Fruit fly (Drosophila melanogaster) whole organism, embryonic: ENCODE results near the gene Gorab.
A peak's percentile ranks its signal among the peaks of the same experiment; 100 is the strongest.

Experiments
- ATbp ChIP-seq: fragments of 200-800 bp; sonication (Bioruptor generic); optimal IDR thresholded peaks from 2 replicates; lab custom pipeline; 2017; ENCODE audit warnings: missing biosample characterization, mild to moderate bottlenecking, missing genetic modification characterization, missing genetic modification reagents
- Antp ChIP-seq: fragments of 200-800 bp; sonication (Bioruptor generic); optimal IDR thresholded peaks from 3 replicates; lab custom pipeline; 2016; ENCODE audit warnings: missing biosample characterization, missing genetic modification characterization
- Atf6 ChIP-seq: fragments of 200-800 bp; sonication (Bioruptor generic); IDR thresholded peaks from 2 replicates; pipeline ENCODE4 v1.3.6; 2022; ENCODE audit warnings: missing biosample characterization, missing genetic modification characterization
- BtbVII ChIP-seq: fragments of 200-800 bp; sonication (Bioruptor generic); optimal IDR thresholded peaks from 3 replicates; lab custom pipeline; 2017; ENCODE audit warnings: missing biosample characterization, mild to moderate bottlenecking, missing genetic modification characterization
- CG10979 ChIP-seq: fragments of 200-800 bp; sonication (Bioruptor generic); optimal IDR thresholded peaks from 2 replicates; lab custom pipeline; 2018; ENCODE audit warnings: missing biosample characterization, mild to moderate bottlenecking, missing genetic modification characterization, moderate library complexity
- CG11723 ChIP-seq: fragments of 200-800 bp; sonication (Bioruptor generic); optimal IDR thresholded peaks from 2 replicates; lab custom pipeline; 2017; ENCODE audit warnings: missing biosample characterization, mild to moderate bottlenecking, missing genetic modification characterization
- CG12391 ChIP-seq: fragments of 200-800 bp; sonication (Bioruptor generic); optimal IDR thresholded peaks from 3 replicates; lab custom pipeline; 2018; ENCODE audit warnings: missing biosample characterization, mild to moderate bottlenecking, missing genetic modification characterization, moderate library complexity
- CG12744 ChIP-seq: fragments of 200-800 bp; sonication (Bioruptor generic); optimal IDR thresholded peaks from 2 replicates; lab custom pipeline; 2016; ENCODE audit warnings: missing biosample characterization, missing genetic modification characterization
- CG13624 ChIP-seq: fragments of 200-800 bp; sonication (Bioruptor generic); optimal IDR thresholded peaks from 2 replicates; lab custom pipeline; 2016; ENCODE audit warnings: missing biosample characterization, missing genetic modification characterization
- CG1792 ChIP-seq: fragments of 200-800 bp; sonication (Bioruptor generic); optimal IDR thresholded peaks from 2 replicates; lab custom pipeline; 2016; ENCODE audit warnings: missing biosample characterization, missing genetic modification characterization
- CG1832 ChIP-seq: fragments of 200-800 bp; sonication (Bioruptor generic); optimal IDR thresholded peaks from 2 replicates; lab custom pipeline; 2017; ENCODE audit warnings: missing biosample characterization, mild to moderate bottlenecking, missing genetic modification characterization, inconsistent platforms
- CG2120 ChIP-seq: fragments of 200-800 bp; sonication (Bioruptor generic); optimal IDR thresholded peaks from 3 replicates; lab custom pipeline; 2016; ENCODE audit warnings: missing biosample characterization, missing genetic modification characterization
- CG2678 ChIP-seq: fragments of 200-800 bp; sonication (Bioruptor generic); optimal IDR thresholded peaks from 3 replicates; lab custom pipeline; 2019; ENCODE audit warnings: missing biosample characterization, mild to moderate bottlenecking, missing genetic modification characterization, moderate library complexity
- CG3065 ChIP-seq: fragments of 200-800 bp; sonication (Bioruptor generic); optimal IDR thresholded peaks from 2 replicates; lab custom pipeline; 2016; ENCODE audit warnings: missing biosample characterization, missing genetic modification characterization
- CG31441 ChIP-seq: fragments of 200-800 bp; sonication (Bioruptor generic); IDR thresholded peaks from 2 replicates; pipeline ENCODE4 v1.3.6; 2022; ENCODE audit warnings: missing biosample characterization, missing genetic modification characterization
- CG3281 ChIP-seq: fragments of 200-800 bp; sonication (Bioruptor generic); optimal IDR thresholded peaks from 3 replicates; lab custom pipeline; 2017; ENCODE audit warnings: missing biosample characterization, mild to moderate bottlenecking, missing genetic modification characterization
- CG3726 ChIP-seq: fragments of 200-800 bp; sonication (Bioruptor generic); IDR thresholded peaks from 3 replicates; pipeline ENCODE4, ENCODE4 v1.3.6; 2022; ENCODE audit warnings: missing biosample characterization, missing genetic modification characterization
- CG4854 ChIP-seq: fragments of 200-800 bp; sonication (Bioruptor generic); optimal IDR thresholded peaks from 2 replicates; lab custom pipeline; 2016; ENCODE audit warnings: missing biosample characterization, missing genetic modification characterization, inconsistent platforms
- CG6175 ChIP-seq: fragments of 200-800 bp; sonication (Bioruptor generic); IDR thresholded peaks from 3 replicates; pipeline ENCODE4 v1.3.6; 2022; ENCODE audit warnings: missing biosample characterization, missing genetic modification characterization
- CG8290 ChIP-seq, 3 experiments: fragments of 200-800 bp; sonication (Bioruptor generic); optimal IDR thresholded peaks; 2 replicates each; lab custom pipeline; 2016 to 2019; ENCODE audit warnings: missing biosample characterization in 3 of 3, missing genetic modification characterization in 3 of 3, mild to moderate bottlenecking in 2 of 3, moderate library complexity in 1 of 3
- CG8359 ChIP-seq: fragments of 200-800 bp; sonication (Bioruptor generic); optimal IDR thresholded peaks from 2 replicates; lab custom pipeline; 2017; ENCODE audit warnings: missing biosample characterization, mild to moderate bottlenecking, missing genetic modification characterization, borderline replicate concordance
- CG8924 ChIP-seq: fragments of 200-800 bp; optimal IDR thresholded peaks from 3 replicates; lab custom pipeline; 2019; ENCODE audit warnings: missing biosample characterization, mild to moderate bottlenecking, missing genetic modification characterization, moderate library complexity
- CrebB ChIP-seq: fragments of 200-800 bp; sonication (Bioruptor generic); optimal IDR thresholded peaks from 3 replicates; lab custom pipeline; 2018; ENCODE audit warnings: missing biosample characterization, mild to moderate bottlenecking, missing genetic modification characterization
- Deaf1 ChIP-seq: fragments of 200-800 bp; optimal IDR thresholded peaks from 3 replicates; lab custom pipeline; 2019; ENCODE audit warnings: missing biosample characterization, mild to moderate bottlenecking, missing genetic modification characterization, moderate library complexity
- Dll ChIP-seq: fragments of 200-800 bp; sonication (Bioruptor generic); IDR thresholded peaks from 4 replicates; pipeline ENCODE4 v1.3.6; 2022; ENCODE audit warnings: missing biosample characterization, missing genetic modification characterization; ENCODE audit not compliant: partially characterized antibody
- Gsc ChIP-seq: fragments of 200-800 bp; sonication (Bioruptor generic); IDR thresholded peaks from 2 replicates; pipeline ENCODE4 v1.3.6; 2022; ENCODE audit warnings: missing biosample characterization, missing genetic modification characterization
- HmgD ChIP-seq: fragments of 200-800 bp; sonication (Bioruptor generic); optimal IDR thresholded peaks from 3 replicates; lab custom pipeline; 2016; ENCODE audit warnings: missing biosample characterization, missing genetic modification characterization
- Hr3 ChIP-seq: fragments of 200-800 bp; sonication (Bioruptor generic); optimal IDR thresholded peaks from 3 replicates; lab custom pipeline; 2016; ENCODE audit warnings: missing biosample characterization, missing genetic modification characterization
- Mes4 ChIP-seq: fragments of 200-800 bp; sonication (Bioruptor generic); optimal IDR thresholded peaks from 2 replicates; lab custom pipeline; 2016; ENCODE audit warnings: missing biosample characterization, missing genetic modification characterization
- Stat92E ChIP-seq, 3 experiments: fragments of >200 bp in 2 of 3; fragments of 200-800 bp in 1 of 3; sonication (Bioruptor generic) in 1 of 3; optimal IDR thresholded peaks; 2 replicates each; lab custom pipeline; 2017 to 2019; ENCODE audit warnings: missing biosample characterization in 3 of 3, missing genetic modification characterization in 3 of 3, mild to moderate bottlenecking in 1 of 3, moderate library complexity in 1 of 3
- danr ChIP-seq: fragments of 200-800 bp; sonication (Bioruptor generic); IDR thresholded peaks from 2 replicates; pipeline ENCODE4 v1.3.6; 2022; ENCODE audit warnings: missing biosample characterization, missing genetic modification characterization
- eve ChIP-seq, 2 experiments: fragments of >200 bp; optimal IDR thresholded peaks; 2 replicates each; lab custom pipeline; 2017; ENCODE audit warnings: missing biosample characterization in 2 of 2, missing genetic modification characterization in 2 of 2
- gsb ChIP-seq: fragments of 200-800 bp; sonication (Bioruptor generic); IDR thresholded peaks from 2 replicates; pipeline ENCODE4 v1.3.6; 2022; ENCODE audit warnings: missing biosample characterization, missing genetic modification characterization
- jigr1 ChIP-seq: fragments of 200-800 bp; sonication (Bioruptor generic); IDR thresholded peaks from 3 replicates; pipeline ENCODE4 v1.3.6; 2022; ENCODE audit warnings: missing biosample characterization, missing genetic modification characterization
- kni ChIP-seq: fragments of 200-800 bp; sonication (Bioruptor generic); optimal IDR thresholded peaks from 3 replicates; lab custom pipeline; 2017; ENCODE audit warnings: mild to moderate bottlenecking, missing biosample characterization, missing genetic modification reagents, missing genetic modification characterization
- knrl ChIP-seq: fragments of 200-800 bp; sonication (Bioruptor generic); IDR thresholded peaks from 3 replicates; pipeline ENCODE4 v1.3.6; 2022; ENCODE audit warnings: missing biosample characterization, missing genetic modification characterization; ENCODE audit not compliant: partially characterized antibody
- org-1 ChIP-seq: fragments of 200-800 bp; sonication (Bioruptor generic); optimal IDR thresholded peaks from 2 replicates; lab custom pipeline; 2017; ENCODE audit warnings: missing biosample characterization, missing genetic modification characterization
- pb ChIP-seq: fragments of 200-800 bp; sonication (Bioruptor generic); optimal IDR thresholded peaks from 3 replicates; lab custom pipeline; 2016; ENCODE audit warnings: missing biosample characterization, missing genetic modification characterization
- ranshi ChIP-seq: fragments of 200-800 bp; sonication (Bioruptor generic); IDR thresholded peaks from 2 replicates; pipeline ENCODE4 v1.3.6; 2022; ENCODE audit warnings: missing biosample characterization, missing genetic modification characterization
- sc ChIP-seq, 3 experiments: fragments of >200 bp in 2 of 3; fragments of 200-800 bp in 1 of 3; sonication (Bioruptor generic) in 1 of 3; optimal IDR thresholded peaks; 2 replicates in 2 of 3; 3 replicates in 1 of 3; lab custom pipeline; 2017; ENCODE audit warnings: mild to moderate bottlenecking in 1 of 3, missing biosample characterization in 1 of 3, missing genetic modification characterization in 1 of 3, missing genetic modification reagents in 1 of 3
- schlank ChIP-seq: fragments of 200-800 bp; sonication (Bioruptor generic); optimal IDR thresholded peaks from 2 replicates; lab custom pipeline; 2018; ENCODE audit warnings: missing biosample characterization, mild to moderate bottlenecking, missing genetic modification characterization
- sd ChIP-seq: fragments of 200-800 bp; sonication (Bioruptor generic); optimal IDR thresholded peaks from 3 replicates; lab custom pipeline; 2018; ENCODE audit warnings: missing biosample characterization, mild to moderate bottlenecking, missing genetic modification characterization, moderate library complexity
- sim ChIP-seq: fragments of 200-800 bp; sonication (Bioruptor generic); IDR thresholded peaks from 2 replicates; pipeline ENCODE4 v1.3.6; 2022; ENCODE audit warnings: missing biosample characterization, missing genetic modification characterization
- sima ChIP-seq: fragments of 200-800 bp; sonication (Bioruptor generic); optimal IDR thresholded peaks from 2 replicates; lab custom pipeline; 2016; ENCODE audit warnings: missing biosample characterization, missing genetic modification characterization
- slbo ChIP-seq: fragments of 200-800 bp; sonication (Bioruptor generic); IDR thresholded peaks from 2 replicates; pipeline ENCODE4 v1.3.6; 2022; ENCODE audit warnings: missing biosample characterization, missing genetic modification characterization
- slou ChIP-seq: fragments of 200-800 bp; sonication (Bioruptor generic); optimal IDR thresholded peaks from 3 replicates; lab custom pipeline; 2016; ENCODE audit warnings: missing biosample characterization, missing genetic modification characterization
- tin ChIP-seq: fragments of 200-800 bp; sonication (Bioruptor generic); optimal IDR thresholded peaks from 3 replicates; lab custom pipeline; 2016; ENCODE audit warnings: missing biosample characterization, missing genetic modification characterization
- tup ChIP-seq: fragments of 200-800 bp; sonication (Bioruptor generic); optimal IDR thresholded peaks from 2 replicates; lab custom pipeline; 2016; ENCODE audit warnings: missing biosample characterization, mild to moderate bottlenecking, missing genetic modification characterization, moderate library complexity
- twi ChIP-seq: fragments of 200-800 bp; optimal IDR thresholded peaks from 2 replicates; lab custom pipeline; 2019; ENCODE audit warnings: missing biosample characterization, mild to moderate bottlenecking, missing genetic modification characterization, moderate library complexity

Gorab gene

DNA sequence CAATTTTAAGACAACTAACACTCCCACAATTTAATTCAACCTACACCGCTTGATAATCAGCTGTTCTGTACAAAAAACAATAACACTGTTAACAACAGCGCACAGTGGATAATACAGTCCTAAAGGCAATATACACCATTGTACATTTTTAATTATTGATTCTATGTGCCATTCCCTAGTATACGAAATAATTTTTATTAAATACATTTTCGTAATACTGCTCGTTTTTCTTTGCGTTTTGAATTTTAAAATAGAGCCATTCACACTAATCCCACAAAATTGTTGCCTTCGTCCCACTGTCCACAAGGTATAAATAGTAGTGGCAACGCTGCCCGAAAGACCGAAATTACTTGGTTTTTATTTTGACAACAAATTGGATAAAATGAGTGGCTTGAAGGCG, 4.9 kb upstream of the Gorab start, which contains the start of the genes Coq4 and CG32176 (continued):
- TF ChIP-seq Deaf1 (tag; lab: Kevin White, UChicago) (peak; percentile 81), CG3726 (GFP tag; lab: Robert Waterston, UW) (peak; percentile 98), CG1792 (GFP tag; lab: Kevin White, UChicago) (peak; percentile 96), CG12744 (GFP tag; lab: Kevin White, UChicago) (peak; percentile 98), sima (GFP tag; lab: Kevin White, UChicago) (peak; percentile 92), ATbp (GFP tag; lab: Kevin White, UChicago) (peak; percentile 95), CrebB (tag; lab: Kevin White, UChicago) (peak; percentile 97), CG13624 (GFP tag; lab: Kevin White, UChicago) (peak; percentile 98), tin (GFP tag; lab: Kevin White, UChicago) (peak; percentile 99), CG10979 (tag; lab: Kevin White, UChicago) (peak; percentile 96), Antp (GFP tag; lab: Kevin White, UChicago) (peak; percentile 98), Gsc (peak; percentile 93), gsb (GFP tag; lab: Robert Waterston, UW) (peak; percentile 96), schlank (tag; lab: Kevin White, UChicago) (peak; percentile 97), CG31441 (GFP tag; lab: Robert Waterston, UW) (peak; percentile 95), CG6175 (GFP tag; lab: Robert Waterston, UW) (peak; percentile 96), Hr3 (GFP tag; lab: Kevin White, UChicago) (peak; percentile 99), slou (GFP tag; lab: Kevin White, UChicago) (peak; percentile 98), jigr1 (peak; percentile 93), CG8924 (tag; lab: Kevin White, UChicago) (peak; percentile 97), slbo (GFP tag; lab: Robert Waterston, UW) (peak; percentile 99), Atf6 (GFP tag; lab: Robert Waterston, UW) (peak; percentile 97), twi (tag; lab: Kevin White, UChicago) (peak; percentile 93), BtbVII (GFP tag; lab: Kevin White, UChicago) (peak; percentile 94), tup (GFP tag; lab: Kevin White, UChicago) (peak; percentile 97), CG2678 (tag; lab: Kevin White, UChicago) (peak; percentile 97), CG11723 (peak; percentile 93), sim (peak; percentile 92), CG3281 (peak; percentile 97), Stat92E (GFP tag; optimal IDR thresholded peaks at IDR 0.05; lab: Kevin White, UChicago) (peak in 1 of 3 experiments; percentile 57), sc (optimal IDR thresholded peaks at IDR 0.05; lab: Kevin White, UChicago) (no peak), sc (GFP tag; optimal IDR thresholded peaks at IDR 0.05; lab: Kevin White, UChicago) (peak; percentile 95), Dll (peak; percentile 65; the same call in 3 of the 4 replicates), Mes4 (peak; percentile 96), CG3065 (GFP tag; lab: Kevin White, UChicago) (peak; percentile 96), knrl (peak; percentile 71), eve (GFP tag; optimal IDR thresholded peaks at IDR 0.05; lab: Kevin White, UChicago) (peak; percentile 30 to 97), CG1832 (GFP tag; lab: Kevin White, UChicago) (no peak), kni (GFP tag; lab: Kevin White, UChicago) (peak; percentile 76), danr (GFP tag; lab: Robert Waterston, UW) (peak; percentile 92), HmgD (GFP tag; lab: Kevin White, UChicago) (peak; percentile 96), CG2120 (GFP tag; lab: Kevin White, UChicago) (peak; percentile 99), org-1 (GFP tag; lab: Kevin White, UChicago) (peak; percentile 93), ranshi (GFP tag; lab: Robert Waterston, UW) (peak; percentile 98), CG12391 (peak; percentile 99), pb (peak; percentile 95), CG8359 (GFP tag; lab: Kevin White, UChicago) (peak; percentile 90), CG4854 (GFP tag; lab: Kevin White, UChicago) (peak; percentile 98), CG8290 (GFP tag; optimal IDR thresholded peaks at IDR 0.05; lab: Kevin White, UChicago) (peak; percentile 97), CG8290 (tag; optimal IDR thresholded peaks at IDR 0.05; lab: Kevin White, UChicago) (peak; percentile 85 to 99), sd (peak; percentile 88)
